Worm (Caenorhabditis elegans) whole organism, L2 larva: ENCODE results near the gene F55C12.4.

ENCODE experiments used
- Y55F3AM.14 ChIP-seq: fragments of 200-800 bp; sonication (Bioruptor generic); optimal IDR thresholded peaks from 2 replicates; lab custom pipeline; 2018; ENCODE audit warnings: mild to moderate bottlenecking, missing genetic modification characterization, missing compliant biosample characterization
- aly-2 ChIP-seq: fragments of 150-350 bp; optimal IDR thresholded peaks from 2 replicates; lab custom pipeline; 2014; ENCODE audit warnings: missing biosample characterization, missing genetic modification characterization
- ama-1 ChIP-seq: fragments of 150-350 bp; optimal IDR thresholded peaks from 2 replicates; lab custom pipeline; 2018; ENCODE audit warnings: inconsistent platforms
- dmd-4 ChIP-seq: sonication (generic microtip); optimal IDR thresholded peaks from 2 replicates; lab custom pipeline; 2017; ENCODE audit warnings: missing biosample characterization, missing genetic modification characterization
- nhr-12 ChIP-seq: fragments of 150-350 bp; optimal IDR thresholded peaks from 2 replicates; lab custom pipeline; 2014; ENCODE audit warnings: missing biosample characterization, missing genetic modification characterization
- nhr-237 ChIP-seq: fragments of 150-350 bp; optimal IDR thresholded peaks from 2 replicates; lab custom pipeline; 2014; ENCODE audit warnings: missing biosample characterization, missing genetic modification characterization
- snpc-4 ChIP-seq: fragments of 150-350 bp; optimal IDR thresholded peaks from 2 replicates; lab custom pipeline; 2014; ENCODE audit warnings: missing biosample characterization, missing genetic modification characterization
- unc-39 ChIP-seq: fragments of 150-350 bp; optimal IDR thresholded peaks from 2 replicates; lab custom pipeline; 2014; ENCODE audit warnings: missing biosample characterization, missing genetic modification characterization

- no peak for TF ChIP-seq unc-39 (tag; lab: Kevin White, UChicago)
- no peak for TF ChIP-seq aly-2 (tag; lab: Kevin White, UChicago)
- TF ChIP-seq ama-1, result no peak
- no peak for TF ChIP-seq snpc-4 (tag; lab: Kevin White, UChicago)
- no peak for TF ChIP-seq dmd-4
- TF ChIP-seq nhr-237, result no peak
- no peak for TF ChIP-seq nhr-12 (tag; lab: Kevin White, UChicago)
- TF ChIP-seq Y55F3AM.14, result no peak
These were observed 34.6 kb upstream of the F55C12.4 start for ce11 chrII:5892813-5893212.
